Worm (Caenorhabditis elegans) whole organism, late embryonic: ENCODE data around the gene mms-19.

Experiments used
- Y22D7AL.16 ChIP-seq: sonication (generic microtip); optimal IDR thresholded peaks from 2 replicates; lab custom pipeline; 2016; ENCODE audit warnings: missing genetic modification characterization, missing compliant biosample characterization
- ahr-1 ChIP-seq: sonication (generic microtip); optimal IDR thresholded peaks from 2 replicates; lab custom pipeline; 2016; ENCODE audit warnings: missing genetic modification characterization, missing compliant biosample characterization
- ceh-18 ChIP-seq: sonication (generic microtip); optimal IDR thresholded peaks from 2 replicates; lab custom pipeline; 2016; ENCODE audit warnings: missing genetic modification characterization, missing compliant biosample characterization
- ceh-48 ChIP-seq: sonication (generic microtip); optimal IDR thresholded peaks from 2 replicates; lab custom pipeline; 2016; ENCODE audit warnings: missing genetic modification characterization, inconsistent platforms, missing compliant biosample characterization
- ceh-6 ChIP-seq: fragments of 200-800 bp; sonication (Bioruptor generic); optimal IDR thresholded peaks from 2 replicates; lab custom pipeline; 2018; ENCODE audit warnings: mild to moderate bottlenecking, missing genetic modification characterization, missing compliant biosample characterization
- elt-2 ChIP-seq: sonication (generic microtip); optimal IDR thresholded peaks from 2 replicates; lab custom pipeline; 2016; ENCODE audit warnings: missing genetic modification reagents, missing genetic modification characterization, missing compliant biosample characterization
- eyg-1 ChIP-seq: sonication (generic microtip); optimal IDR thresholded peaks from 2 replicates; lab custom pipeline; 2016; ENCODE audit warnings: missing genotype, missing genetic modification characterization, missing compliant biosample characterization
- hlh-13 ChIP-seq: fragments of 200-800 bp; sonication (Bioruptor generic); optimal IDR thresholded peaks from 2 replicates; lab custom pipeline; 2018; ENCODE audit warnings: mild to moderate bottlenecking, missing genetic modification characterization, missing compliant biosample characterization
- hlh-6 ChIP-seq: sonication (generic microtip); optimal IDR thresholded peaks from 2 replicates; lab custom pipeline; 2016; ENCODE audit warnings: missing genotype, missing genetic modification characterization, missing compliant biosample characterization
- nhr-232 ChIP-seq: sonication (generic microtip); optimal IDR thresholded peaks from 2 replicates; lab custom pipeline; 2016; ENCODE audit warnings: missing genetic modification characterization, missing compliant biosample characterization
- npax-4 ChIP-seq: sonication (generic microtip); optimal IDR thresholded peaks from 2 replicates; lab custom pipeline; 2016; ENCODE audit warnings: missing genetic modification characterization, missing compliant biosample characterization
- pros-1 ChIP-seq: fragments of 150-350 bp; optimal IDR thresholded peaks from 2 replicates; lab custom pipeline; 2014; ENCODE audit warnings: missing biosample characterization, missing genetic modification reagents, missing genetic modification characterization
- sdc-2 ChIP-seq: sonication (generic microtip); optimal IDR thresholded peaks from 2 replicates; lab custom pipeline; 2016; ENCODE audit warnings: missing genotype, missing genetic modification characterization, missing compliant biosample characterization
- syd-9 ChIP-seq: sonication (generic microtip); optimal IDR thresholded peaks from 2 replicates; lab custom pipeline; 2016; ENCODE audit warnings: mild to moderate bottlenecking, missing genetic modification characterization, moderate library complexity, missing compliant biosample characterization
- unc-55 ChIP-seq: sonication (generic microtip); optimal IDR thresholded peaks from 2 replicates; lab custom pipeline; 2017; ENCODE audit warnings: missing biosample characterization, missing genetic modification reagents, missing genetic modification characterization
- unc-86 ChIP-seq: sonication (generic microtip); optimal IDR thresholded peaks from 2 replicates; lab custom pipeline; 2016; ENCODE audit warnings: missing genetic modification characterization, missing compliant biosample characterization

Gene mms-19

DNA sequence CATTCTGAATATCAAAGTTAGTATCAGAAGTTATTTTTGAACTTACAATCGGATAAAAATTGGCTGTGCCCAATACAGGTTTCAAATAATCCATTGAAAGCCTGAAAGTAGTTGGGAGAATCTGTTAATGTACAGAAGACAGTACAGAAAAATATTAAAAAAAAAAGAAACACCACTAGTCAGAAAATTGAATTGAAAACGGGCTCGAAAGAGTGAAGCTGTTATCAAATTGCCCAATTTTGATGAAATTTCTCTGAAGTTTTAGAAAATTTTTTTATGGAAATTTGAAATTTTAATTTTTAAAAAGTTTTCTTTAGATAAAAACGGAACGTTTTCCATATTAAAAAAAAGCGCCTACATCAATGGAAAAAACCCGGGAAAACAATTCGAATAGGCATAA lies 53.0 kb downstream of the mms-19 start, which contains the start of gene C18C4.7:
C18C4.7 (minus strand) TSS at position 101 of the 400 bp plus-strand sequence.
- TF ChIP-seq elt-2 (tag; lab: Kevin White, UChicago), result no peak
- TF ChIP-seq sdc-2 (tag; lab: Kevin White, UChicago), result no peak
- no peak for TF ChIP-seq ahr-1 (tag; lab: Kevin White, UChicago)
- no peak for TF ChIP-seq pros-1 (tag; lab: Kevin White, UChicago)
- no peak for TF ChIP-seq hlh-6 (tag; lab: Kevin White, UChicago)
- no peak for TF ChIP-seq ceh-48 (tag; lab: Kevin White, UChicago)
- no peak for TF ChIP-seq nhr-232 (tag; lab: Kevin White, UChicago)
- no peak for TF ChIP-seq unc-86
- TF ChIP-seq Y22D7AL.16 (tag; lab: Kevin White, UChicago), result no peak
- TF ChIP-seq ceh-18, result no peak
- no peak for TF ChIP-seq ceh-6 (GFP tag; lab: Kevin White, UChicago)
- no peak for TF ChIP-seq hlh-13 (GFP tag; lab: Kevin White, UChicago)
- no peak for TF ChIP-seq syd-9 (tag; lab: Kevin White, UChicago)
- TF ChIP-seq unc-55 (GFP tag; lab: Kevin White, UChicago), result no peak
- TF ChIP-seq eyg-1, result no peak
- TF ChIP-seq npax-4 (tag; lab: Kevin White, UChicago), result no peak
